Worm (Caenorhabditis elegans): Measurements from ENCODE around the gene ZK829.1.

ce11 chrIV:11965327-11965726 lies 23.1 kb upstream of the ZK829.1 start, which contains the start of gene srj-1:
- TF ChIP-seq tbx-37 (GFP tag; conservative IDR thresholded peaks at IDR 0.05) (no peak), ama-1 (optimal IDR thresholded peaks at IDR 0.05) (no peak), flt-1 (GFP tag; IDR thresholded peaks at IDR 0.05) (no peak), ceh-36 (tag; optimal IDR thresholded peaks at IDR 0.05) (no peak)
